Fruit fly (Drosophila melanogaster) whole organism, embryonic: ENCODE measurements around the gene CG15330.
A peak's percentile ranks its signal among the peaks of the same experiment; 100 is the strongest.

Source experiments
- Atf-2 ChIP-seq: fragments of 200-800 bp; sonication (Bioruptor generic); optimal IDR thresholded peaks from 2 replicates; lab custom pipeline; 2016; ENCODE audit warnings: missing biosample characterization, missing genetic modification characterization
- Atf3 ChIP-seq: fragments of 200-800 bp; sonication (Bioruptor generic); optimal IDR thresholded peaks from 3 replicates; lab custom pipeline; 2016; ENCODE audit warnings: missing biosample characterization, missing genetic modification characterization
- Bgb ChIP-seq: fragments of 200-800 bp; sonication (Bioruptor generic); IDR thresholded peaks from 2 replicates; pipeline ENCODE4 v1.3.6; 2022; ENCODE audit warnings: missing biosample characterization, missing genetic modification characterization; ENCODE audit not compliant: partially characterized antibody
- BtbVII ChIP-seq: fragments of 200-800 bp; sonication (Bioruptor generic); optimal IDR thresholded peaks from 3 replicates; lab custom pipeline; 2017; ENCODE audit warnings: missing biosample characterization, mild to moderate bottlenecking, missing genetic modification characterization
- CG10209 ChIP-seq: fragments of 200-800 bp; sonication (Bioruptor generic); optimal IDR thresholded peaks from 3 replicates; lab custom pipeline; 2017; ENCODE audit warnings: missing biosample characterization, mild to moderate bottlenecking, missing genetic modification characterization, missing genetic modification reagents
- CG12071 ChIP-seq: fragments of 200-800 bp; sonication (Bioruptor generic); optimal IDR thresholded peaks from 3 replicates; lab custom pipeline; 2018; ENCODE audit warnings: missing biosample characterization, mild to moderate bottlenecking, missing genetic modification characterization
- CG13123 ChIP-seq: fragments of 200-800 bp; sonication (Bioruptor generic); optimal IDR thresholded peaks from 2 replicates; lab custom pipeline; 2016; ENCODE audit warnings: missing biosample characterization, missing genetic modification characterization
- CG13624 ChIP-seq: fragments of 200-800 bp; sonication (Bioruptor generic); optimal IDR thresholded peaks from 2 replicates; lab custom pipeline; 2016; ENCODE audit warnings: missing biosample characterization, missing genetic modification characterization
- CG14014 ChIP-seq: fragments of 200-800 bp; sonication (Bioruptor generic); IDR thresholded peaks from 2 replicates; pipeline ENCODE4 v1.3.6; 2022; ENCODE audit warnings: missing biosample characterization, missing genetic modification characterization
- CG1602 ChIP-seq: fragments of 200-800 bp; sonication (Bioruptor generic); optimal IDR thresholded peaks from 3 replicates; lab custom pipeline; 2016; ENCODE audit warnings: missing biosample characterization, missing genetic modification characterization
- CG1647 ChIP-seq: fragments of 200-800 bp; sonication (Bioruptor generic); optimal IDR thresholded peaks from 3 replicates; lab custom pipeline; 2016; ENCODE audit warnings: missing biosample characterization, missing genetic modification characterization
- CG17802 ChIP-seq: fragments of 200-800 bp; sonication (Bioruptor generic); optimal IDR thresholded peaks from 2 replicates; lab custom pipeline; 2018; ENCODE audit warnings: missing biosample characterization, mild to moderate bottlenecking, missing genetic modification characterization, moderate library complexity
- CG18011 ChIP-seq: fragments of 200-800 bp; sonication (Bioruptor generic); optimal IDR thresholded peaks from 2 replicates; lab custom pipeline; 2017; ENCODE audit warnings: missing biosample characterization, missing genetic modification characterization, mild to moderate bottlenecking, moderate library complexity, missing genotype
- CG3163 ChIP-seq: fragments of 200-800 bp; sonication (Bioruptor generic); optimal IDR thresholded peaks from 3 replicates; lab custom pipeline; 2016; ENCODE audit warnings: missing biosample characterization, missing genetic modification characterization
- CG33213 ChIP-seq: fragments of 200-800 bp; sonication (Bioruptor generic); optimal IDR thresholded peaks from 3 replicates; lab custom pipeline; 2016; ENCODE audit warnings: missing biosample characterization, missing genetic modification characterization
- CG33557 ChIP-seq: fragments of 200-800 bp; sonication (Bioruptor generic); optimal IDR thresholded peaks from 2 replicates; lab custom pipeline; 2019; ENCODE audit warnings: missing biosample characterization, mild to moderate bottlenecking, missing genetic modification characterization, moderate library complexity
- CG4328 ChIP-seq: fragments of 200-800 bp; sonication (Bioruptor generic); optimal IDR thresholded peaks from 3 replicates; lab custom pipeline; 2017; ENCODE audit warnings: missing biosample characterization, missing genetic modification reagents, missing genetic modification characterization
- CG6175 ChIP-seq: fragments of 200-800 bp; sonication (Bioruptor generic); IDR thresholded peaks from 3 replicates; pipeline ENCODE4 v1.3.6; 2022; ENCODE audit warnings: missing biosample characterization, missing genetic modification characterization
- CG7987 ChIP-seq: fragments of 200-800 bp; sonication (Bioruptor generic); optimal IDR thresholded peaks from 2 replicates; lab custom pipeline; 2018; ENCODE audit warnings: missing biosample characterization, mild to moderate bottlenecking, missing genetic modification characterization, moderate library complexity
- CkIIα-i1 ChIP-seq: fragments of 200-800 bp; sonication (Bioruptor generic); IDR thresholded peaks from 2 replicates; pipeline ENCODE4 v1.3.6; 2022; ENCODE audit warnings: missing biosample characterization, missing genetic modification characterization
- CrebB ChIP-seq: fragments of 200-800 bp; sonication (Bioruptor generic); optimal IDR thresholded peaks from 3 replicates; lab custom pipeline; 2018; ENCODE audit warnings: missing biosample characterization, mild to moderate bottlenecking, missing genetic modification characterization
- Dek ChIP-seq: fragments of 200-800 bp; sonication (Bioruptor generic); optimal IDR thresholded peaks from 3 replicates; lab custom pipeline; 2019; ENCODE audit warnings: missing biosample characterization, mild to moderate bottlenecking, missing genetic modification characterization, moderate library complexity
- E2f1 ChIP-seq: fragments of 200-800 bp; sonication (Bioruptor generic); IDR thresholded peaks from 2 replicates; pipeline ENCODE4 v1.3.6; 2022; ENCODE audit warnings: missing biosample characterization, missing genetic modification characterization
- Hey ChIP-seq: fragments of 200-800 bp; sonication (Bioruptor generic); optimal IDR thresholded peaks from 3 replicates; lab custom pipeline; 2018; ENCODE audit warnings: missing biosample characterization, mild to moderate bottlenecking, missing genetic modification characterization
- HmgD ChIP-seq: fragments of 200-800 bp; sonication (Bioruptor generic); optimal IDR thresholded peaks from 3 replicates; lab custom pipeline; 2016; ENCODE audit warnings: missing biosample characterization, missing genetic modification characterization
- HmgZ ChIP-seq: fragments of 200-800 bp; sonication (Bioruptor generic); optimal IDR thresholded peaks from 2 replicates; lab custom pipeline; 2018; ENCODE audit warnings: missing biosample characterization, mild to moderate bottlenecking, missing genetic modification characterization
- Meics ChIP-seq: fragments of 200-800 bp; sonication (Bioruptor generic); optimal IDR thresholded peaks from 2 replicates; lab custom pipeline; 2017; ENCODE audit warnings: missing biosample characterization, mild to moderate bottlenecking, missing genetic modification characterization
- Mrtf ChIP-seq: fragments of 200-800 bp; sonication (Bioruptor generic); IDR thresholded peaks from 3 replicates; pipeline ENCODE4 v1.3.6; 2022; ENCODE audit warnings: missing biosample characterization, missing genetic modification characterization
- Rx ChIP-seq: fragments of 200-800 bp; sonication (Bioruptor generic); IDR thresholded peaks from 2 replicates; pipeline ENCODE4 v1.3.6; 2022; ENCODE audit warnings: missing biosample characterization, missing genetic modification characterization
- ab ChIP-seq: fragments of 200-800 bp; sonication (Bioruptor generic); optimal IDR thresholded peaks from 2 replicates; lab custom pipeline; 2016; ENCODE audit warnings: missing biosample characterization, missing genetic modification characterization
- amos ChIP-seq: fragments of 200-800 bp; sonication (Bioruptor generic); IDR thresholded peaks from 2 replicates; pipeline ENCODE4 v1.3.6; 2022; ENCODE audit warnings: missing biosample characterization, missing genetic modification characterization; ENCODE audit not compliant: partially characterized antibody
- bsh ChIP-seq, 2 experiments: fragments of 200-800 bp; sonication (Bioruptor generic); optimal IDR thresholded peaks; 2 replicates each; lab custom pipeline; 2017 to 2018; ENCODE audit warnings: mild to moderate bottlenecking in 2 of 2, missing biosample characterization in 2 of 2, missing genetic modification characterization in 2 of 2, moderate library complexity in 1 of 2
- caup ChIP-seq: fragments of 200-800 bp; sonication (Bioruptor generic); optimal IDR thresholded peaks from 3 replicates; lab custom pipeline; 2017; ENCODE audit warnings: missing biosample characterization, mild to moderate bottlenecking, missing genetic modification characterization, moderate library complexity; ENCODE audit not compliant: severe bottlenecking
- dmrt11E ChIP-seq: fragments of 200-800 bp; sonication (Bioruptor generic); optimal IDR thresholded peaks from 3 replicates; lab custom pipeline; 2018; ENCODE audit warnings: missing biosample characterization, mild to moderate bottlenecking, missing genetic modification characterization, moderate library complexity
- fd64A ChIP-seq: fragments of 200-800 bp; sonication (Bioruptor generic); optimal IDR thresholded peaks from 3 replicates; lab custom pipeline; 2018; ENCODE audit warnings: missing biosample characterization, mild to moderate bottlenecking, missing genetic modification characterization
- fd96Cb ChIP-seq: fragments of 200-800 bp; sonication (Bioruptor generic); optimal IDR thresholded peaks from 2 replicates; lab custom pipeline; 2018; ENCODE audit warnings: missing biosample characterization, mild to moderate bottlenecking, missing genetic modification characterization, moderate library complexity
- grau ChIP-seq: fragments of 200-800 bp; optimal IDR thresholded peaks from 3 replicates; lab custom pipeline; 2019; ENCODE audit warnings: missing biosample characterization, mild to moderate bottlenecking, missing genetic modification characterization, moderate library complexity
- hbn ChIP-seq: fragments of 200-800 bp; sonication (Bioruptor generic); IDR thresholded peaks from 2 replicates; pipeline ENCODE4 v1.3.6; 2022; ENCODE audit warnings: missing biosample characterization, missing genetic modification characterization; ENCODE audit not compliant: partially characterized antibody
- ind ChIP-seq: fragments of 200-800 bp; sonication (Bioruptor generic); optimal IDR thresholded peaks from 3 replicates; lab custom pipeline; 2016; ENCODE audit warnings: missing biosample characterization, missing genetic modification characterization
- kni ChIP-seq: fragments of 200-800 bp; sonication (Bioruptor generic); optimal IDR thresholded peaks from 3 replicates; lab custom pipeline; 2017; ENCODE audit warnings: mild to moderate bottlenecking, missing biosample characterization, missing genetic modification reagents, missing genetic modification characterization
- knrl ChIP-seq: fragments of 200-800 bp; sonication (Bioruptor generic); IDR thresholded peaks from 3 replicates; pipeline ENCODE4 v1.3.6; 2022; ENCODE audit warnings: missing biosample characterization, missing genetic modification characterization; ENCODE audit not compliant: partially characterized antibody
- luna ChIP-seq: fragments of 200-800 bp; sonication (Bioruptor generic); optimal IDR thresholded peaks from 2 replicates; lab custom pipeline; 2016; ENCODE audit warnings: missing biosample characterization, missing genetic modification characterization
- nerfin-1 ChIP-seq: fragments of 200-800 bp; sonication (Bioruptor generic); optimal IDR thresholded peaks from 3 replicates; lab custom pipeline; 2019; ENCODE audit warnings: missing biosample characterization, mild to moderate bottlenecking, missing genetic modification characterization, moderate library complexity
- oc ChIP-seq: fragments of 200-800 bp; sonication (Bioruptor generic); optimal IDR thresholded peaks from 2 replicates; lab custom pipeline; 2018; ENCODE audit warnings: missing biosample characterization, mild to moderate bottlenecking, missing genetic modification characterization, moderate library complexity
- pan ChIP-seq, 4 experiments: fragments of >200 bp in 3 of 4; fragments of 200-800 bp in 1 of 4; sonication (Bioruptor generic) in 1 of 4; optimal IDR thresholded peaks in 3 of 4; IDR thresholded peaks in 1 of 4; 2 replicates each; pipeline versions ENCODE4 v1.3.6 to Lab custom; 2017 to 2022; ENCODE audit warnings: missing biosample characterization in 2 of 4, missing genetic modification characterization in 2 of 4, mixed read lengths in 1 of 4
- salm ChIP-seq: fragments of 200-800 bp; sonication (Bioruptor generic); optimal IDR thresholded peaks from 2 replicates; lab custom pipeline; 2018; ENCODE audit warnings: missing biosample characterization, mild to moderate bottlenecking, missing genetic modification characterization
- slbo ChIP-seq: fragments of 200-800 bp; sonication (Bioruptor generic); IDR thresholded peaks from 2 replicates; pipeline ENCODE4 v1.3.6; 2022; ENCODE audit warnings: missing biosample characterization, missing genetic modification characterization
- trem ChIP-seq: fragments of 200-800 bp; optimal IDR thresholded peaks from 3 replicates; lab custom pipeline; 2019; ENCODE audit warnings: missing biosample characterization, mild to moderate bottlenecking, missing genetic modification characterization, moderate library complexity
- tup ChIP-seq: fragments of 200-800 bp; sonication (Bioruptor generic); optimal IDR thresholded peaks from 2 replicates; lab custom pipeline; 2016; ENCODE audit warnings: missing biosample characterization, mild to moderate bottlenecking, missing genetic modification characterization, moderate library complexity

The CG15330 gene

dm6 chrX:7934679-7935078, 21.2 kb upstream of the CG15330 start, which contains the start of gene RpS14b (continued):
- peak; percentile 36 for TF ChIP-seq grau (tag; lab: Kevin White, UChicago)
- TF ChIP-seq CG13123 (GFP tag; lab: Kevin White, UChicago): no peak
- TF ChIP-seq Mrtf (GFP tag; lab: Robert Waterston, UW): 0 out of 3 replicates have a peak, but pooled peaks have one; percentile 43
- peak; percentile 83 for TF ChIP-seq amos
- no peak for TF ChIP-seq Atf-2 (GFP tag; lab: Kevin White, UChicago)
- TF ChIP-seq nerfin-1 (tag; lab: Kevin White, UChicago): peak; percentile 6
- TF ChIP-seq ind (GFP tag; lab: Kevin White, UChicago): peak; percentile 40
- TF ChIP-seq fd96Cb (tag; lab: Kevin White, UChicago): no peak
- TF ChIP-seq oc (tag; lab: Kevin White, UChicago): no peak
- TF ChIP-seq kni (GFP tag; lab: Kevin White, UChicago): peak; percentile 49
- TF ChIP-seq CG14014: peak; percentile 60; the same call in 1 of the 2 replicates
- peak; percentile 8 for TF ChIP-seq luna (GFP tag; lab: Kevin White, UChicago)
- peak; percentile 52 for TF ChIP-seq Hey (tag; lab: Kevin White, UChicago)
- peak; percentile 60; the same call in 1 of the 3 replicates for TF ChIP-seq CG6175 (GFP tag; lab: Robert Waterston, UW)
- peak; percentile 42 for TF ChIP-seq CG12071 (GFP tag; lab: Kevin White, UChicago)
- TF ChIP-seq CG13624 (GFP tag; lab: Kevin White, UChicago): peak; percentile 67
- peak; percentile 44 for TF ChIP-seq dmrt11E
- peak; percentile 88 for TF ChIP-seq caup (GFP tag; lab: Kevin White, UChicago)
- no peak for TF ChIP-seq pan (optimal IDR thresholded peaks at IDR 0.05; lab: Kevin White, UChicago)
- peak in 1 of 2 experiments; percentile 74 for TF ChIP-seq pan (GFP tag; optimal IDR thresholded peaks at IDR 0.05 in 1 of 2, IDR thresholded peaks at IDR 0.05 in 1 of 2)
- 0 out of 2 replicates have a peak, but pooled peaks have one; percentile 26 for TF ChIP-seq CkIIα-i1 (GFP tag; lab: Robert Waterston, UW)
- peak; percentile 66 for TF ChIP-seq hbn
- no peak for TF ChIP-seq tup (GFP tag; lab: Kevin White, UChicago)
- TF ChIP-seq CG18011 (GFP tag; lab: Kevin White, UChicago): peak; percentile 62
- peak; percentile 79 for TF ChIP-seq CG7987 (GFP tag; lab: Kevin White, UChicago)
- TF ChIP-seq trem (tag; lab: Kevin White, UChicago): peak; percentile 51
- TF ChIP-seq fd64A (GFP tag; lab: Kevin White, UChicago): peak; percentile 33
- peak; percentile 21 for TF ChIP-seq CG33557 (GFP tag; lab: Kevin White, UChicago)
- peak; percentile 67 for TF ChIP-seq Rx (GFP tag; lab: Robert Waterston, UW)
- no peak for TF ChIP-seq CG1602 (GFP tag; lab: Kevin White, UChicago)
- TF ChIP-seq Bgb: peak; percentile 69
- TF ChIP-seq slbo (GFP tag; lab: Robert Waterston, UW): peak; percentile 75
- peak; percentile 6 for TF ChIP-seq Dek (tag; lab: Kevin White, UChicago)
- TF ChIP-seq HmgD (GFP tag; lab: Kevin White, UChicago): peak; percentile 48
- TF ChIP-seq bsh (GFP tag; optimal IDR thresholded peaks at IDR 0.05; lab: Kevin White, UChicago): peak in 1 of 2 experiments; percentile 21
- peak; percentile 66 for TF ChIP-seq CG33213 (GFP tag; lab: Kevin White, UChicago)
- TF ChIP-seq CG4328 (GFP tag; lab: Kevin White, UChicago): peak; percentile 70
- peak; percentile 61 for TF ChIP-seq BtbVII (GFP tag; lab: Kevin White, UChicago)
- peak; percentile 9 for TF ChIP-seq CG3163 (GFP tag; lab: Kevin White, UChicago)
- TF ChIP-seq salm (tag; lab: Kevin White, UChicago): no peak
- peak; percentile 36; the same call in 1 of the 2 replicates for TF ChIP-seq E2f1
- TF ChIP-seq CrebB: peak; percentile 72
- TF ChIP-seq knrl (GFP tag; lab: Robert Waterston, UW): peak; percentile 72
- peak; percentile 3 for TF ChIP-seq ab (GFP tag; lab: Kevin White, UChicago)
- no peak for TF ChIP-seq CG1647 (GFP tag; lab: Kevin White, UChicago)
- TF ChIP-seq CG17802 (tag; lab: Kevin White, UChicago): no peak
- peak; percentile 52 for TF ChIP-seq Atf3
- TF ChIP-seq Meics (GFP tag; lab: Kevin White, UChicago): peak; percentile 85
- peak; percentile 62 for TF ChIP-seq HmgZ (tag; lab: Kevin White, UChicago)
- TF ChIP-seq CG10209 (GFP tag; lab: Kevin White, UChicago): peak; percentile 45
